Fruit fly (Drosophila melanogaster) whole organism, embryonic: Measurements from ENCODE around the gene Fur2.

Experiments
- Antp ChIP-seq: fragments of 200-800 bp; sonication (Bioruptor generic); optimal IDR thresholded peaks from 3 replicates; lab custom pipeline; 2016; ENCODE audit warnings: missing biosample characterization, missing genetic modification characterization
- CG10209 ChIP-seq: fragments of 200-800 bp; sonication (Bioruptor generic); optimal IDR thresholded peaks from 3 replicates; lab custom pipeline; 2017; ENCODE audit warnings: missing biosample characterization, mild to moderate bottlenecking, missing genetic modification characterization, missing genetic modification reagents
- CG10462 ChIP-seq: fragments of 200-800 bp; sonication (Bioruptor generic); optimal IDR thresholded peaks from 2 replicates; lab custom pipeline; 2016; ENCODE audit warnings: missing biosample characterization, missing genetic modification characterization
- CG10654 ChIP-seq: fragments of 200-800 bp; sonication (Bioruptor generic); optimal IDR thresholded peaks from 2 replicates; lab custom pipeline; 2016; ENCODE audit warnings: missing biosample characterization, missing genetic modification characterization
- CG10979 ChIP-seq: fragments of 200-800 bp; sonication (Bioruptor generic); optimal IDR thresholded peaks from 2 replicates; lab custom pipeline; 2018; ENCODE audit warnings: missing biosample characterization, mild to moderate bottlenecking, missing genetic modification characterization, moderate library complexity
- CG11247 ChIP-seq: fragments of 200-800 bp; sonication (Bioruptor generic); IDR thresholded peaks from 2 replicates; pipeline ENCODE4 v1.3.6; 2022; ENCODE audit warnings: missing biosample characterization, missing genetic modification characterization
- CG11398 ChIP-seq: fragments of 200-800 bp; sonication (Bioruptor generic); optimal IDR thresholded peaks from 2 replicates; lab custom pipeline; 2016; ENCODE audit warnings: missing biosample characterization, missing genetic modification characterization
- CG14860 ChIP-seq: fragments of 200-800 bp; sonication (Bioruptor generic); IDR thresholded peaks from 3 replicates; pipeline ENCODE4 v1.3.6; 2022; ENCODE audit warnings: missing biosample characterization, missing genetic modification characterization; ENCODE audit not compliant: partially characterized antibody
- CG16779 ChIP-seq: fragments of 200-800 bp; sonication (Bioruptor generic); IDR thresholded peaks from 2 replicates; pipeline ENCODE4 v1.3.6; 2022; ENCODE audit warnings: missing biosample characterization, missing genetic modification characterization
- CG16815 ChIP-seq: fragments of 200-800 bp; sonication (Bioruptor generic); optimal IDR thresholded peaks from 3 replicates; lab custom pipeline; 2017; ENCODE audit warnings: missing biosample characterization, mild to moderate bottlenecking, missing genetic modification characterization
- CG17568 ChIP-seq: fragments of 200-800 bp; sonication (Bioruptor generic); optimal IDR thresholded peaks from 2 replicates; lab custom pipeline; 2018; ENCODE audit warnings: missing biosample characterization, mild to moderate bottlenecking, missing genetic modification characterization, moderate library complexity
- CG17612 ChIP-seq: fragments of 200-800 bp; sonication (Bioruptor generic); IDR thresholded peaks from 2 replicates; pipeline ENCODE4 v1.3.6; 2022; ENCODE audit warnings: missing biosample characterization, missing genetic modification characterization
- CG17912 ChIP-seq: fragments of 200-800 bp; sonication (Bioruptor generic); optimal IDR thresholded peaks from 2 replicates; lab custom pipeline; 2018; ENCODE audit warnings: missing biosample characterization, mild to moderate bottlenecking, missing genetic modification characterization
- CG2875 ChIP-seq: fragments of 200-800 bp; sonication (Bioruptor generic); optimal IDR thresholded peaks from 2 replicates; lab custom pipeline; 2017; ENCODE audit warnings: missing biosample characterization, mild to moderate bottlenecking, missing genetic modification characterization, missing genetic modification reagents
- CG30403 ChIP-seq: fragments of 200-800 bp; sonication (Bioruptor generic); optimal IDR thresholded peaks from 3 replicates; lab custom pipeline; 2016; ENCODE audit warnings: missing biosample characterization, missing genetic modification characterization
- CG33213 ChIP-seq: fragments of 200-800 bp; sonication (Bioruptor generic); optimal IDR thresholded peaks from 3 replicates; lab custom pipeline; 2016; ENCODE audit warnings: missing biosample characterization, missing genetic modification characterization
- CG4854 ChIP-seq: fragments of 200-800 bp; sonication (Bioruptor generic); optimal IDR thresholded peaks from 2 replicates; lab custom pipeline; 2016; ENCODE audit warnings: missing biosample characterization, missing genetic modification characterization, inconsistent platforms
- CG6272 ChIP-seq: fragments of 200-800 bp; sonication (Bioruptor generic); IDR thresholded peaks from 2 replicates; pipeline ENCODE4 v1.3.6; 2022; ENCODE audit warnings: missing biosample characterization, missing genetic modification characterization
- CG7372 ChIP-seq: fragments of 200-800 bp; sonication (Bioruptor generic); IDR thresholded peaks from 2 replicates; pipeline ENCODE4 v1.3.6; 2022; ENCODE audit warnings: missing biosample characterization, missing genetic modification characterization
- CG7987 ChIP-seq: fragments of 200-800 bp; sonication (Bioruptor generic); optimal IDR thresholded peaks from 2 replicates; lab custom pipeline; 2018; ENCODE audit warnings: missing biosample characterization, mild to moderate bottlenecking, missing genetic modification characterization, moderate library complexity
- CG8089 ChIP-seq: fragments of 200-800 bp; sonication (Bioruptor generic); optimal IDR thresholded peaks from 3 replicates; lab custom pipeline; 2016; ENCODE audit warnings: missing biosample characterization, missing genetic modification characterization
- CG9437 ChIP-seq: fragments of 200-800 bp; sonication (Bioruptor generic); optimal IDR thresholded peaks from 2 replicates; lab custom pipeline; 2018; ENCODE audit warnings: missing biosample characterization, mild to moderate bottlenecking, missing genetic modification characterization
- Dbx ChIP-seq: fragments of 200-800 bp; sonication (Bioruptor generic); IDR thresholded peaks from 3 replicates; pipeline ENCODE4 v1.3.6; 2022; ENCODE audit warnings: missing biosample characterization, missing genetic modification characterization
- H15 ChIP-seq: fragments of 200-800 bp; sonication (Bioruptor generic); IDR thresholded peaks from 3 replicates; pipeline ENCODE4 v1.3.6; 2022; ENCODE audit warnings: missing biosample characterization, missing genetic modification characterization
- HLH4C ChIP-seq: fragments of 200-800 bp; sonication (Bioruptor generic); IDR thresholded peaks from 3 replicates; pipeline ENCODE4 v1.3.6; 2022; ENCODE audit warnings: missing biosample characterization, missing genetic modification characterization; ENCODE audit not compliant: partially characterized antibody
- Hmx ChIP-seq: fragments of 200-800 bp; sonication (Bioruptor generic); optimal IDR thresholded peaks from 2 replicates; lab custom pipeline; 2016; ENCODE audit warnings: missing biosample characterization, missing genetic modification characterization
- Kr ChIP-seq: fragments of 200-800 bp; sonication (Bioruptor generic); optimal IDR thresholded peaks from 2 replicates; lab custom pipeline; 2017; ENCODE audit warnings: missing biosample characterization, mild to moderate bottlenecking, missing genetic modification characterization
- Med ChIP-seq: fragments of 200-800 bp; sonication (Bioruptor generic); peaks from one replicate; lab custom pipeline; 2016; ENCODE audit warnings: missing biosample characterization, missing genetic modification characterization, mild to moderate bottlenecking, inconsistent platforms, moderate library complexity
- PHDP ChIP-seq: fragments of 200-800 bp; sonication (Bioruptor generic); optimal IDR thresholded peaks from 3 replicates; lab custom pipeline; 2018; ENCODE audit warnings: missing biosample characterization, mild to moderate bottlenecking, missing genetic modification characterization, moderate library complexity
- Poxn ChIP-seq: fragments of 200-800 bp; sonication (Bioruptor generic); IDR thresholded peaks from 2 replicates; pipeline ENCODE4 v1.3.6; 2022; ENCODE audit warnings: missing biosample characterization, missing genetic modification characterization
- Sox100B ChIP-seq: fragments of 200-800 bp; sonication (Bioruptor generic); optimal IDR thresholded peaks from 3 replicates; lab custom pipeline; 2018; ENCODE audit warnings: missing biosample characterization, mild to moderate bottlenecking, missing genetic modification characterization
- Tbp ChIP-seq: fragments of >200 bp; optimal IDR thresholded peaks from 2 replicates; lab custom pipeline; 2018; ENCODE audit warnings: missing biosample characterization, missing genetic modification characterization
- bowl ChIP-seq: fragments of 200-800 bp; sonication (Bioruptor generic); IDR thresholded peaks from 2 replicates; pipeline ENCODE4 v1.3.6; 2022; ENCODE audit warnings: missing biosample characterization, missing genetic modification characterization
- br ChIP-seq: fragments of >200 bp; optimal IDR thresholded peaks from 2 replicates; lab custom pipeline; 2017
- ci ChIP-seq: fragments of 200-800 bp; sonication (Bioruptor generic); IDR thresholded peaks from 3 replicates; pipeline ENCODE4 v1.3.6; 2022; ENCODE audit warnings: missing biosample characterization, missing genetic modification characterization
- cwo ChIP-seq: fragments of 200-800 bp; sonication (Bioruptor generic); optimal IDR thresholded peaks from 3 replicates; lab custom pipeline; 2017; ENCODE audit warnings: missing biosample characterization, missing genetic modification characterization, mild to moderate bottlenecking, moderate library complexity, missing genetic modification reagents
- da ChIP-seq: fragments of 200-800 bp; sonication (Bioruptor generic); optimal IDR thresholded peaks from 2 replicates; lab custom pipeline; 2016; ENCODE audit warnings: missing biosample characterization, missing genetic modification characterization
- dimm ChIP-seq: fragments of 200-800 bp; sonication (Bioruptor generic); IDR thresholded peaks from 2 replicates; pipeline ENCODE4 v1.3.6; 2022; ENCODE audit warnings: missing biosample characterization, missing genetic modification characterization
- gce ChIP-seq: fragments of 200-800 bp; sonication (Bioruptor generic); IDR thresholded peaks from 3 replicates; pipeline ENCODE4 v1.3.6; 2022; ENCODE audit warnings: missing biosample characterization, missing genetic modification characterization
- h ChIP-seq: fragments of >200 bp; optimal IDR thresholded peaks from 2 replicates; lab custom pipeline; 2017
- jing ChIP-seq: fragments of 200-800 bp; sonication (Bioruptor generic); optimal IDR thresholded peaks from 2 replicates; lab custom pipeline; 2018; ENCODE audit warnings: missing biosample characterization, mild to moderate bottlenecking, missing genetic modification characterization
- kay ChIP-seq: fragments of 200-800 bp; sonication (Bioruptor generic); optimal IDR thresholded peaks from 2 replicates; lab custom pipeline; 2016; ENCODE audit warnings: missing biosample characterization, missing genetic modification characterization
- peb ChIP-seq: fragments of 200-800 bp; sonication (Bioruptor generic); IDR thresholded peaks from 2 replicates; pipeline ENCODE4 v1.3.6; 2022; ENCODE audit warnings: missing biosample characterization, missing genetic modification characterization
- phol ChIP-seq: fragments of 200-800 bp; sonication (Bioruptor generic); optimal IDR thresholded peaks from 3 replicates; lab custom pipeline; 2018; ENCODE audit warnings: missing biosample characterization, mild to moderate bottlenecking, missing genetic modification characterization, moderate library complexity
- repo ChIP-seq: fragments of 200-800 bp; sonication (Bioruptor generic); optimal IDR thresholded peaks from 2 replicates; lab custom pipeline; 2016; ENCODE audit warnings: missing biosample characterization, missing genetic modification characterization
- shn ChIP-seq: fragments of 200-800 bp; sonication (Bioruptor generic); optimal IDR thresholded peaks from 3 replicates; lab custom pipeline; 2016; ENCODE audit warnings: missing biosample characterization, missing genetic modification characterization
- slou ChIP-seq: fragments of 200-800 bp; sonication (Bioruptor generic); optimal IDR thresholded peaks from 3 replicates; lab custom pipeline; 2016; ENCODE audit warnings: missing biosample characterization, missing genetic modification characterization
- stwl ChIP-seq: fragments of 200-800 bp; sonication (Bioruptor generic); optimal IDR thresholded peaks from 3 replicates; lab custom pipeline; 2018; ENCODE audit warnings: missing biosample characterization, mild to moderate bottlenecking, missing genetic modification characterization, moderate library complexity
- tgo ChIP-seq: fragments of 200-800 bp; sonication (Bioruptor generic); IDR thresholded peaks from 3 replicates; pipeline ENCODE4 v1.3.6; 2022; ENCODE audit warnings: missing biosample characterization, missing genetic modification characterization
- twi ChIP-seq: fragments of 200-800 bp; optimal IDR thresholded peaks from 2 replicates; lab custom pipeline; 2019; ENCODE audit warnings: missing biosample characterization, mild to moderate bottlenecking, missing genetic modification characterization, moderate library complexity
- zfh1 ChIP-seq: fragments of 200-800 bp; sonication (Bioruptor generic); IDR thresholded peaks from 3 replicates; pipeline ENCODE4 v1.3.6; 2022; ENCODE audit warnings: missing biosample characterization, missing genetic modification characterization

Gene Fur2

dm6 chrX:16383667-16384515 is 11.0 kb downstream of the Fur2 start (continued):
- TF ChIP-seq peb (GFP tag; lab: Robert Waterston, UW) (no peak), CG11398 (GFP tag; lab: Kevin White, UChicago) (peak; percentile 68), CG17568 (GFP tag; lab: Kevin White, UChicago) (no peak), bowl (GFP tag; lab: Robert Waterston, UW) (no peak), HLH4C (GFP tag; lab: Robert Waterston, UW) (no peak), Tbp (GFP tag; lab: Kevin White, UChicago) (no peak), CG30403 (GFP tag; lab: Kevin White, UChicago) (no peak), stwl (tag; lab: Kevin White, UChicago) (no peak), CG33213 (peak; percentile 45), Antp (GFP tag; lab: Kevin White, UChicago) (no peak), CG10654 (GFP tag; lab: Kevin White, UChicago) (peak; percentile 59), CG17912 (peak; percentile 67), dimm (GFP tag; lab: Robert Waterston, UW) (no peak), cwo (GFP tag; lab: Kevin White, UChicago) (peak; percentile 75), br (lab: Kevin White, UChicago) (no peak), ci (GFP tag; lab: Robert Waterston, UW) (peak; percentile 49; the same call in 1 of the 3 replicates), CG9437 (GFP tag; lab: Kevin White, UChicago) (peak; percentile 49), CG6272 (GFP tag; lab: Robert Waterston, UW) (no peak), CG16815 (GFP tag; lab: Kevin White, UChicago) (no peak), CG2875 (GFP tag; lab: Kevin White, UChicago) (peak; percentile 65), jing (GFP tag; lab: Kevin White, UChicago) (no peak), CG17612 (GFP tag; lab: Robert Waterston, UW) (no peak), CG10462 (peak; percentile 45), slou (GFP tag; lab: Kevin White, UChicago) (peak; percentile 64), CG16779 (peak; percentile 70; the same call in 1 of the 2 replicates), Kr (GFP tag; lab: Kevin White, UChicago) (no peak), phol (tag; lab: Kevin White, UChicago) (peak; percentile 4), CG10209 (GFP tag; lab: Kevin White, UChicago) (peak; percentile 84), repo (no peak), zfh1 (GFP tag; lab: Robert Waterston, UW) (0 out of 3 replicates have a peak, but pooled peaks have one; percentile 44), CG4854 (GFP tag; lab: Kevin White, UChicago) (peak; percentile 49), PHDP (peak; percentile 94), Poxn (GFP tag; lab: Robert Waterston, UW) (no peak; the same call in 1 of the 2 replicates), Hmx (peak; percentile 1), da (no peak), CG10979 (peak; percentile 47), Sox100B (GFP tag; lab: Kevin White, UChicago) (peak; percentile 85), shn (GFP tag; lab: Kevin White, UChicago) (no peak), kay (GFP tag; lab: Kevin White, UChicago) (peak; percentile 43), Dbx (peak; percentile 78; the same call in 2 of the 3 replicates), CG7987 (GFP tag; lab: Kevin White, UChicago) (peak; percentile 93), CG7372 (GFP tag; lab: Robert Waterston, UW) (no peak), CG14860 (no peak), H15 (GFP tag; lab: Robert Waterston, UW) (no peak), CG8089 (GFP tag; lab: Kevin White, UChicago) (peak; percentile 52), CG11247 (GFP tag; lab: Robert Waterston, UW) (peak; percentile 45; the same call in 1 of the 2 replicates), tgo (GFP tag; lab: Robert Waterston, UW) (no peak), h (lab: Kevin White, UChicago) (no peak), Med (peak; percentile 90), twi (tag; lab: Kevin White, UChicago) (peak; percentile 54), gce (GFP tag; lab: Robert Waterston, UW) (no peak)
